Worm (Caenorhabditis elegans) whole organism, L4/young adult: ENCODE data around the gene vglu-2.

Experiments used
- W03F9.2 ChIP-seq: fragments of 150-350 bp; optimal IDR thresholded peaks from 2 replicates; lab custom pipeline; 2014; ENCODE audit warnings: missing biosample characterization, missing genetic modification characterization
- dao-5 ChIP-seq: sonication (generic microtip); optimal IDR thresholded peaks from 2 replicates; lab custom pipeline; 2016; ENCODE audit warnings: missing genotype, missing genetic modification characterization, moderate library complexity, missing compliant biosample characterization
- him-1 ChIP-seq: sonication (generic microtip); optimal IDR thresholded peaks from 2 replicates; lab custom pipeline; 2016; ENCODE audit warnings: missing genotype, missing genetic modification reagents, missing genetic modification characterization, missing compliant biosample characterization

DNA sequence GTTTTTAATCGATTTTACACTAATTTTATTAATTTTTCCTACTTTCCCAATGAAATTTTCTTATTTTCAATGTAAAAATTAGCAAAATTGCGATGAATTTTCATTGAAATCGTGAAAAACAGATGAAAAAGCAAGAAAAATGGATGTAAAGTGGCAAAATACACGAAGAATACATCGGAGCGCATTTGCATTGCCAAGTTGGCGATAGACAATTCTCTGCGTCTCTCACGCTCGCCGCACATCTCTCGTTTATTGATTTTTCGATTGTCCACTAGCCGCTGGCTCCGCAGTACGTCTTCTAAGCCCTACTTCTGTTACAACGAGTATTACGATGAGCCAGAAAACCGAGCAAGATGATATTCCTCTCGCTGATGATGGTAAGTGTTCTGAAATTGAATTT is 23.8 kb downstream of the vglu-2 start, which contains the start of gene unc-69:
- TF ChIP-seq him-1 (tag; lab: Kevin White, UChicago) (no peak), dao-5 (tag; lab: Kevin White, UChicago) (no peak), W03F9.2 (tag; lab: Kevin White, UChicago) (peak; percentile 67)
